Fruit fly (Drosophila melanogaster) whole organism, adult: ENCODE results near the gene ArgRS.
A peak's percentile ranks its signal among the peaks of the same experiment; 100 is the strongest.

Experiments used
- CG11617 ChIP-seq: fragments of 200-800 bp; sonication (Bioruptor generic); optimal IDR thresholded peaks from 2 replicates; lab custom pipeline; 2017; ENCODE audit warnings: mild to moderate bottlenecking, missing biosample characterization, missing genetic modification reagents, missing genetic modification characterization
- CG12768 ChIP-seq: fragments of 200-800 bp; sonication (Bioruptor generic); optimal IDR thresholded peaks from 2 replicates; lab custom pipeline; 2017; ENCODE audit warnings: missing biosample characterization, missing genetic modification characterization, mild to moderate bottlenecking, moderate library complexity, missing genetic modification reagents
- CG14711 ChIP-seq: fragments of 200-800 bp; sonication (Bioruptor generic); optimal IDR thresholded peaks from 2 replicates; lab custom pipeline; 2018; ENCODE audit warnings: missing biosample characterization, mild to moderate bottlenecking, missing genetic modification characterization, moderate library complexity
- CG1620 ChIP-seq: fragments of 200-800 bp; sonication (Bioruptor generic); optimal IDR thresholded peaks from 2 replicates; lab custom pipeline; 2016; ENCODE audit warnings: missing biosample characterization, missing genetic modification characterization
- CG33017 ChIP-seq: fragments of 200-800 bp; sonication (Bioruptor generic); optimal IDR thresholded peaks from 2 replicates; lab custom pipeline; 2018; ENCODE audit warnings: missing biosample characterization, mild to moderate bottlenecking, missing genetic modification characterization, moderate library complexity
- CG5204 ChIP-seq: fragments of 200-800 bp; sonication (Bioruptor generic); optimal IDR thresholded peaks from 2 replicates; lab custom pipeline; 2016; ENCODE audit warnings: missing biosample characterization, missing genetic modification characterization
- CG7045 ChIP-seq: fragments of 200-800 bp; sonication (Bioruptor generic); optimal IDR thresholded peaks from 2 replicates; lab custom pipeline; 2017; ENCODE audit warnings: missing biosample characterization, mild to moderate bottlenecking, missing genetic modification characterization
- CG7101 ChIP-seq: fragments of 200-800 bp; sonication (Bioruptor generic); optimal IDR thresholded peaks from 2 replicates; lab custom pipeline; 2018; ENCODE audit warnings: missing biosample characterization, mild to moderate bottlenecking, missing genetic modification characterization, moderate library complexity
- Clk ChIP-seq: fragments of 200-800 bp; sonication (Bioruptor generic); optimal IDR thresholded peaks from 2 replicates; lab custom pipeline; 2017; ENCODE audit warnings: missing biosample characterization, missing genetic modification characterization
- Crg-1 ChIP-seq: fragments of 200-800 bp; sonication (Bioruptor generic); optimal IDR thresholded peaks from 2 replicates; lab custom pipeline; 2016; ENCODE audit warnings: missing biosample characterization, missing genetic modification characterization
- Hr96 ChIP-seq: fragments of 200-800 bp; sonication (Bioruptor generic); optimal IDR thresholded peaks from 2 replicates; lab custom pipeline; 2016; ENCODE audit warnings: missing biosample characterization, missing genetic modification characterization
- Mnt ChIP-seq: fragments of 200-800 bp; sonication (Bioruptor generic); optimal IDR thresholded peaks from 2 replicates; lab custom pipeline; 2016; ENCODE audit warnings: missing biosample characterization, mild to moderate bottlenecking, missing genetic modification characterization
- bab1 ChIP-seq: fragments of 200-800 bp; sonication (Bioruptor generic); optimal IDR thresholded peaks from 3 replicates; lab custom pipeline; 2019; ENCODE audit warnings: missing biosample characterization, mild to moderate bottlenecking, missing genetic modification characterization, moderate library complexity
- cic ChIP-seq: fragments of 200-800 bp; sonication (Bioruptor generic); optimal IDR thresholded peaks from 2 replicates; lab custom pipeline; 2017; ENCODE audit warnings: missing biosample characterization, mild to moderate bottlenecking, missing genetic modification characterization, moderate library complexity
- cnc ChIP-seq, 2 experiments: fragments of >200 bp; optimal IDR thresholded peaks; 2 replicates each; lab custom pipeline; 2017
- kay ChIP-seq: fragments of 200-800 bp; sonication (Bioruptor generic); peaks from one replicate; lab custom pipeline; 2016; ENCODE audit warnings: missing biosample characterization, missing genetic modification characterization, borderline replicate concordance
- ovo ChIP-seq: fragments of 200-800 bp; sonication (Bioruptor generic); optimal IDR thresholded peaks from 2 replicates; lab custom pipeline; 2016; ENCODE audit warnings: missing biosample characterization, missing genetic modification characterization
- pad ChIP-seq: fragments of 200-800 bp; sonication (Bioruptor generic); optimal IDR thresholded peaks from 3 replicates; lab custom pipeline; 2017; ENCODE audit warnings: missing biosample characterization, missing genetic modification characterization, mild to moderate bottlenecking, moderate library complexity, missing genetic modification reagents
- tj ChIP-seq: fragments of 200-800 bp; sonication (Bioruptor generic); optimal IDR thresholded peaks from 3 replicates; lab custom pipeline; 2017; ENCODE audit warnings: missing biosample characterization, mild to moderate bottlenecking, missing genetic modification characterization, moderate library complexity
- toe ChIP-seq: fragments of 200-800 bp; sonication (Bioruptor generic); optimal IDR thresholded peaks from 2 replicates; lab custom pipeline; 2016; ENCODE audit warnings: missing biosample characterization, missing genetic modification characterization

The ArgRS gene

dm6 chrX:15868781-15869180 lies 24.8 kb upstream of the ArgRS start:
- TF ChIP-seq CG7101 (tag; lab: Kevin White, UChicago) (no peak), CG7045 (no peak), Clk (GFP tag; lab: Kevin White, UChicago) (no peak), CG1620 (GFP tag; lab: Kevin White, UChicago) (no peak)

DNA sequence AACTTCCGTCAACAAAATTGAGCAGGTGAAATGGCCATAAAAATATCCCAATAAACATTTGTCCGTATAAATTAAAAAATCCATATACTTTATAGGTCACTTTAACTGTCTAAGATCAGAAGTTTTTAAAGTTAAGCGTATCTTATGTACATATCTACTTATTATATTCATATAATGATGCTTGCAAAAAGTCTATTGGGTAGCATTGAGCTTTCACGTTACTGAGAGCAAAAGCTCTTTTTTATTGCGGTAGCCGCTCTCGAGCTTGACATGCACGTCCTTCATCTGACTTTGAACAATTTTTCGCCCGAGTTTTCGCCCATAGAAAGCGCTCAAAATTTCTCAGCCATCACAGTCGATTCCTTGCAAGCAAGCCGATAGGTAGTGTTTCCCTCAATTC lies 23.9 kb upstream of the ArgRS start, which contains the start of gene Gapdh2:
Gene Gapdh2, plus strand, starts transcription at position 283 of the 400 bp plus-strand sequence.
- TF ChIP-seq bab1 (GFP tag; lab: Kevin White, UChicago) = peak; percentile 100
- peak; percentile 100 for TF ChIP-seq Mnt (GFP tag; lab: Kevin White, UChicago)
- TF ChIP-seq Hr96 = peak; percentile 100
- TF ChIP-seq tj (GFP tag; lab: Kevin White, UChicago) = peak; percentile 99
- peak; percentile 98 for TF ChIP-seq toe (GFP tag; lab: Kevin White, UChicago)
- peak; percentile 98 for TF ChIP-seq Clk (GFP tag; lab: Kevin White, UChicago)
- TF ChIP-seq cic (GFP tag; lab: Kevin White, UChicago) = peak; percentile 98
- TF ChIP-seq CG7045 = peak; percentile 100
- TF ChIP-seq CG12768 (GFP tag; lab: Kevin White, UChicago) = peak; percentile 100
- no peak for TF ChIP-seq cnc (optimal IDR thresholded peaks at IDR 0.05; lab: Kevin White, UChicago)
- TF ChIP-seq CG11617 (GFP tag; lab: Kevin White, UChicago) = peak; percentile 100
- peak; percentile 99 for TF ChIP-seq kay (GFP tag; lab: Kevin White, UChicago)
- peak; percentile 100 for TF ChIP-seq CG14711 (tag; lab: Kevin White, UChicago)
- peak; percentile 100 for TF ChIP-seq CG33017
- TF ChIP-seq CG7101 (tag; lab: Kevin White, UChicago) = peak; percentile 100
- TF ChIP-seq CG1620 (GFP tag; lab: Kevin White, UChicago) = peak; percentile 100
- peak; percentile 100 for TF ChIP-seq Crg-1 (GFP tag; lab: Kevin White, UChicago)
- peak; percentile 98 for TF ChIP-seq pad
- peak; percentile 100 for TF ChIP-seq ovo (GFP tag; lab: Kevin White, UChicago)
- TF ChIP-seq CG5204 = peak; percentile 99

dm6 chrX:15866799-15867412 lies 23.0 kb upstream of the ArgRS start:
- TF ChIP-seq CG7045 = no peak
- no peak for TF ChIP-seq CG33017
- peak; percentile 11 for TF ChIP-seq CG14711 (tag; lab: Kevin White, UChicago)
- TF ChIP-seq kay (GFP tag; lab: Kevin White, UChicago) = peak; percentile 78
- TF ChIP-seq Clk (GFP tag; lab: Kevin White, UChicago) = no peak
- TF ChIP-seq cic (GFP tag; lab: Kevin White, UChicago) = peak; percentile 3
- no peak for TF ChIP-seq Hr96
- no peak for TF ChIP-seq CG5204
- no peak for TF ChIP-seq tj (GFP tag; lab: Kevin White, UChicago)
- TF ChIP-seq Mnt (GFP tag; lab: Kevin White, UChicago) = no peak
- TF ChIP-seq bab1 (GFP tag; lab: Kevin White, UChicago) = peak; percentile 29
- no peak for TF ChIP-seq pad
- no peak for TF ChIP-seq CG12768 (GFP tag; lab: Kevin White, UChicago)
- TF ChIP-seq CG1620 (GFP tag; lab: Kevin White, UChicago) = no peak

- peak; percentile 60 for TF ChIP-seq kay (GFP tag; lab: Kevin White, UChicago)
- TF ChIP-seq cic (GFP tag; lab: Kevin White, UChicago) = no peak
These were observed 22.1 kb upstream of the ArgRS start for dm6 chrX:15866032-15866431.

- peak; percentile 17 for TF ChIP-seq ovo (GFP tag; lab: Kevin White, UChicago)
- TF ChIP-seq pad = peak; percentile 76
- TF ChIP-seq CG5204 = no peak
- peak; percentile 76 for TF ChIP-seq CG11617 (GFP tag; lab: Kevin White, UChicago)
- TF ChIP-seq bab1 (GFP tag; lab: Kevin White, UChicago) = peak; percentile 45
- TF ChIP-seq CG14711 (tag; lab: Kevin White, UChicago) = no peak
- TF ChIP-seq tj (GFP tag; lab: Kevin White, UChicago) = peak; percentile 88
- TF ChIP-seq cnc (optimal IDR thresholded peaks at IDR 0.05; lab: Kevin White, UChicago) = no peak
- TF ChIP-seq kay (GFP tag; lab: Kevin White, UChicago) = no peak
- peak; percentile 28 for TF ChIP-seq CG12768 (GFP tag; lab: Kevin White, UChicago)
- TF ChIP-seq toe (GFP tag; lab: Kevin White, UChicago) = peak; percentile 32
- TF ChIP-seq CG7045 = peak; percentile 8
- TF ChIP-seq cic (GFP tag; lab: Kevin White, UChicago) = peak; percentile 64
- TF ChIP-seq CG7101 (tag; lab: Kevin White, UChicago) = peak; percentile 31
- TF ChIP-seq Mnt (GFP tag; lab: Kevin White, UChicago) = peak; percentile 95
These were observed 16.5 kb upstream of the ArgRS start for dm6 chrX:15860479-15860878.

- TF ChIP-seq CG11617 (GFP tag; lab: Kevin White, UChicago) = no peak
- no peak for TF ChIP-seq CG12768 (GFP tag; lab: Kevin White, UChicago)
- TF ChIP-seq bab1 (GFP tag; lab: Kevin White, UChicago) = peak; percentile 43
- peak; percentile 4 for TF ChIP-seq CG14711 (tag; lab: Kevin White, UChicago)
- TF ChIP-seq cic (GFP tag; lab: Kevin White, UChicago) = no peak
- TF ChIP-seq ovo (GFP tag; lab: Kevin White, UChicago) = peak; percentile 10
- TF ChIP-seq tj (GFP tag; lab: Kevin White, UChicago) = no peak
- TF ChIP-seq CG1620 (GFP tag; lab: Kevin White, UChicago) = peak; percentile 42
- TF ChIP-seq Hr96 = no peak
These were observed 15.9 kb upstream of the ArgRS start, which contains the start of gene Gbeta13F for dm6 chrX:15859869-15860268. Gene Gbeta13F (plus strand): TSS chrX:15860115.
